Worm (Caenorhabditis elegans) whole organism, L4 larva: ENCODE measurements around the gene C02B8.6.

ENCODE experiments used
- ZK546.5 ChIP-seq, 2 experiments: sonication (generic microtip); optimal IDR thresholded peaks; 2 replicates each; lab custom pipeline; 2017; ENCODE audit warnings: missing biosample characterization in 2 of 2, missing genetic modification characterization in 2 of 2
- ama-1 ChIP-seq: fragments of 150-350 bp; optimal IDR thresholded peaks from 2 replicates; lab custom pipeline; 2014; ENCODE audit warnings: inconsistent platforms, mixed read lengths
- ceh-28 ChIP-seq: fragments of 150-350 bp; optimal IDR thresholded peaks from 2 replicates; lab custom pipeline; 2014; ENCODE audit warnings: missing biosample characterization, missing genetic modification reagents, missing genetic modification characterization
- dpl-1 ChIP-seq: fragments of 150-350 bp; optimal IDR thresholded peaks from 2 replicates; lab custom pipeline; 2014; ENCODE audit warnings: missing biosample characterization, missing genetic modification reagents, missing genetic modification characterization
- egl-27 ChIP-seq: sonication (generic microtip); optimal IDR thresholded peaks from 3 replicates; lab custom pipeline; 2017; ENCODE audit warnings: missing biosample characterization, missing genetic modification reagents, missing genetic modification characterization
- hlh-30 ChIP-seq: sonication (generic microtip); optimal IDR thresholded peaks from 2 replicates; lab custom pipeline; 2017; ENCODE audit warnings: antibody characterized with exemption, mild to moderate bottlenecking, missing genetic modification characterization, missing compliant biosample characterization; ENCODE audit not compliant: insufficient read depth
- lin-29 ChIP-seq: fragments of 200-800 bp; sonication (Bioruptor generic); IDR thresholded peaks from 2 replicates; pipeline ENCODE4 v1.3.6; 2022; ENCODE audit warnings: missing genetic modification reagents, missing genetic modification characterization, missing compliant biosample characterization
- madf-5 ChIP-seq, 2 experiments: fragments of 200-800 bp; sonication (Bioruptor generic); IDR thresholded peaks; 2 replicates each; pipeline ENCODE4 v1.3.6; 2022; ENCODE audit warnings: missing compliant biosample characterization in 2 of 2, missing genetic modification characterization in 2 of 2
- pha-4 ChIP-seq, 2 experiments: fragments of 150-350 bp in 1 of 2; fragments of 200-800 bp in 1 of 2; sonication (Bioruptor generic) in 1 of 2; IDR thresholded peaks in 1 of 2; optimal IDR thresholded peaks in 1 of 2; 2 replicates each; pipeline versions ENCODE4 v1.3.6 to Lab custom; 2014 to 2022; ENCODE audit warnings: missing genetic modification characterization in 2 of 2, missing genetic modification reagents in 2 of 2, missing biosample characterization in 1 of 2, missing compliant biosample characterization in 1 of 2
- sdz-12 ChIP-seq: fragments of 200-800 bp; sonication (Bioruptor generic); optimal IDR thresholded peaks from 2 replicates; lab custom pipeline; 2018; ENCODE audit warnings: mild to moderate bottlenecking, missing genetic modification characterization, missing compliant biosample characterization
- set-16 ChIP-seq: fragments of 200-800 bp; sonication (Bioruptor generic); IDR thresholded peaks from 2 replicates; pipeline ENCODE4 v1.3.6; 2022; ENCODE audit warnings: missing genetic modification reagents, missing genetic modification characterization, missing compliant biosample characterization
- snpc-4 ChIP-seq: fragments of 150-350 bp; optimal IDR thresholded peaks from 2 replicates; lab custom pipeline; 2014; ENCODE audit warnings: missing biosample characterization, missing genetic modification characterization
- spr-1 ChIP-seq: sonication (generic microtip); optimal IDR thresholded peaks from 2 replicates; lab custom pipeline; 2016; ENCODE audit warnings: mild to moderate bottlenecking, missing genetic modification characterization, missing compliant biosample characterization

DNA sequence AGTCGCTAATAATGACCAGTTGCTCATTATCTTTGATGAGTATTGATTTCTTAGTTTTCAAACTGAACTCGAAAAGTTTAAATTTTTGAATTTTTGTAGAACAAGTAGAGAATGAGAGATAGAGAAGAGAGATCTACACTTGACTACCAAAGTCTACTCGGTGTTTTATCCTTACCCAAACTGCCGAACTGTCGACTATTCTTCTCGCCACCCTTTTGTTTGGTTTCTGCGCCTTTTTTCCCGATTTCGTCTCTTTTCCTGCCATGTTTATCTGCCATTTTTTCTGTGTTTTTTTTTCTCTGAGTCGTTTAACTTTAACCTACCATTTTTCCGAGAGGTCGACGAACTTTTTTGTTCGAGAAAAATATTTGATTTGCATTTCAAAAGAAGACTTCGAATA lies 12.9 kb downstream of the C02B8.6 start, which contains the start of gene C02B8.12:
- no peak for TF ChIP-seq madf-5 (GFP tag; IDR thresholded peaks at IDR 0.05; lab: Robert Waterston, UW)
- TF ChIP-seq egl-27 (tag; lab: Kevin White, UChicago), result no peak
- no peak for TF ChIP-seq dpl-1 (GFP tag; lab: Kevin White, UChicago)
- no peak for TF ChIP-seq ZK546.5 (tag; optimal IDR thresholded peaks at IDR 0.05; lab: Kevin White, UChicago)
- no peak for TF ChIP-seq ceh-28 (tag; lab: Kevin White, UChicago)
- TF ChIP-seq pha-4 (GFP tag; IDR thresholded peaks at IDR 0.05; lab: Robert Waterston, UW), result no peak
- no peak for TF ChIP-seq pha-4 (tag; optimal IDR thresholded peaks at IDR 0.05; lab: Kevin White, UChicago)
- TF ChIP-seq hlh-30 (tag; lab: Kevin White, UChicago), result no peak
- no peak for TF ChIP-seq set-16 (GFP tag; lab: Robert Waterston, UW)
- TF ChIP-seq snpc-4 (tag; lab: Kevin White, UChicago), result no peak
- no peak for TF ChIP-seq ama-1 (lab: Kevin White, UChicago)
- TF ChIP-seq lin-29, result no peak
- TF ChIP-seq spr-1 (tag; lab: Kevin White, UChicago), result no peak
- TF ChIP-seq sdz-12 (GFP tag; lab: Kevin White, UChicago), result no peak
